Worm (Caenorhabditis elegans) whole organism, L3 larva: ENCODE results near the gene R53.8.
A peak's percentile ranks its signal among the peaks of the same experiment; 100 is the strongest.

Experiments
- aly-2 ChIP-seq: fragments of 150-350 bp; optimal IDR thresholded peaks from 2 replicates; lab custom pipeline; 2014; ENCODE audit warnings: missing biosample characterization, missing genetic modification characterization
- ama-1 ChIP-seq: fragments of 150-350 bp; optimal IDR thresholded peaks from 2 replicates; lab custom pipeline; 2018
- ceh-28 ChIP-seq: fragments of 150-350 bp; optimal IDR thresholded peaks from 2 replicates; lab custom pipeline; 2014; ENCODE audit warnings: missing biosample characterization, missing genetic modification reagents, missing genetic modification characterization
- ceh-82 ChIP-seq: fragments of 150-350 bp; optimal IDR thresholded peaks from 2 replicates; lab custom pipeline; 2014; ENCODE audit warnings: missing biosample characterization, missing genetic modification characterization
- ceh-9 ChIP-seq: sonication (generic microtip); optimal IDR thresholded peaks from 2 replicates; lab custom pipeline; 2018; ENCODE audit warnings: missing biosample characterization, missing genetic modification characterization
- daf-12 ChIP-seq: fragments of 150-350 bp; optimal IDR thresholded peaks from 2 replicates; lab custom pipeline; 2014; ENCODE audit warnings: missing biosample characterization, missing genetic modification reagents, missing genetic modification characterization
- egl-27 ChIP-seq: sonication (generic microtip); optimal IDR thresholded peaks from 4 replicates; lab custom pipeline; 2017; ENCODE audit warnings: missing biosample characterization, missing genetic modification reagents, missing genetic modification characterization
- egl-5 ChIP-seq: fragments of 150-350 bp; optimal IDR thresholded peaks from 2 replicates; lab custom pipeline; 2017; ENCODE audit warnings: missing biosample characterization, missing genetic modification reagents, missing genetic modification characterization, inconsistent platforms
- elt-1 ChIP-seq: fragments of 150-350 bp; optimal IDR thresholded peaks from 2 replicates; lab custom pipeline; 2014; ENCODE audit warnings: missing biosample characterization, missing genetic modification characterization
- elt-2 ChIP-seq: sonication (generic microtip); optimal IDR thresholded peaks from 2 replicates; lab custom pipeline; 2016; ENCODE audit warnings: missing genetic modification reagents, mild to moderate bottlenecking, missing genetic modification characterization, missing compliant biosample characterization
- elt-3 ChIP-seq, 3 experiments: fragments of 150-350 bp in 1 of 3; sonication (generic microtip) in 2 of 3; optimal IDR thresholded peaks; 2 replicates in 2 of 3; 4 replicates in 1 of 3; lab custom pipeline; 2014 to 2017; ENCODE audit warnings: missing biosample characterization in 3 of 3, missing genetic modification characterization in 3 of 3
- fkh-10 ChIP-seq: sonication (generic microtip); optimal IDR thresholded peaks from 2 replicates; lab custom pipeline; 2017; ENCODE audit warnings: missing biosample characterization, missing genetic modification reagents, missing genetic modification characterization
- fkh-2 ChIP-seq: fragments of 150-350 bp; optimal IDR thresholded peaks from 2 replicates; lab custom pipeline; 2014; ENCODE audit warnings: missing biosample characterization, missing genetic modification reagents, missing genetic modification characterization
- fos-1 ChIP-seq: fragments of 150-350 bp; optimal IDR thresholded peaks from 2 replicates; lab custom pipeline; 2014; ENCODE audit warnings: missing biosample characterization, missing genetic modification characterization
- hmg-11 ChIP-seq: sonication (generic microtip); optimal IDR thresholded peaks from 2 replicates; lab custom pipeline; 2016; ENCODE audit warnings: missing genetic modification characterization, missing compliant biosample characterization
- jun-1 ChIP-seq: fragments of 150-350 bp; optimal IDR thresholded peaks from 2 replicates; lab custom pipeline; 2014; ENCODE audit warnings: missing biosample characterization, missing genetic modification reagents, missing genetic modification characterization
- lsy-12 ChIP-seq: sonication (generic microtip); optimal IDR thresholded peaks from 2 replicates; lab custom pipeline; 2016; ENCODE audit warnings: mild to moderate bottlenecking, missing genetic modification characterization, missing compliant biosample characterization
- mml-1 ChIP-seq: fragments of 150-350 bp; sonication (generic microtip); optimal IDR thresholded peaks from 3 replicates; lab custom pipeline; 2014; ENCODE audit warnings: missing biosample characterization, missing genetic modification characterization
- nfya-1 ChIP-seq: sonication (generic microtip); optimal IDR thresholded peaks from 2 replicates; lab custom pipeline; 2017; ENCODE audit warnings: missing genetic modification characterization, mild to moderate bottlenecking, missing compliant biosample characterization, antibody characterized with exemption, moderate library complexity; ENCODE audit not compliant: insufficient read depth
- nhr-11 ChIP-seq: fragments of 150-350 bp; optimal IDR thresholded peaks from 2 replicates; lab custom pipeline; 2014; ENCODE audit warnings: missing biosample characterization, missing genetic modification characterization
- nhr-12 ChIP-seq: fragments of 150-350 bp; optimal IDR thresholded peaks from 2 replicates; lab custom pipeline; 2014; ENCODE audit warnings: missing biosample characterization, missing genetic modification characterization
- nhr-23 ChIP-seq: fragments of 150-350 bp; optimal IDR thresholded peaks from 2 replicates; lab custom pipeline; 2014; ENCODE audit warnings: missing biosample characterization, missing genetic modification reagents, missing genetic modification characterization
- nhr-76 ChIP-seq: fragments of 150-350 bp; sonication (generic microtip); optimal IDR thresholded peaks from 5 replicates; lab custom pipeline; 2014; ENCODE audit warnings: missing biosample characterization, missing genetic modification characterization
- pha-4 ChIP-seq: fragments of 150-350 bp; optimal IDR thresholded peaks from 2 replicates; lab custom pipeline; 2014; ENCODE audit warnings: missing biosample characterization, missing genetic modification reagents, missing genetic modification characterization
- pqm-1 ChIP-seq: fragments of 150-350 bp; optimal IDR thresholded peaks from 2 replicates; lab custom pipeline; 2017; ENCODE audit warnings: missing biosample characterization, missing genetic modification characterization, inconsistent platforms
- skn-1 ChIP-seq: fragments of 150-350 bp; optimal IDR thresholded peaks from 2 replicates; lab custom pipeline; 2014; ENCODE audit warnings: missing biosample characterization, missing genetic modification characterization
- tbx-2 ChIP-seq: sonication (generic microtip); optimal IDR thresholded peaks from 2 replicates; lab custom pipeline; 2016; ENCODE audit warnings: mild to moderate bottlenecking, missing genetic modification characterization, missing compliant biosample characterization
- unc-39 ChIP-seq: sonication (generic microtip); optimal IDR thresholded peaks from 4 replicates; lab custom pipeline; 2017; ENCODE audit warnings: missing biosample characterization, missing genetic modification characterization

R53.8 gene

DNA sequence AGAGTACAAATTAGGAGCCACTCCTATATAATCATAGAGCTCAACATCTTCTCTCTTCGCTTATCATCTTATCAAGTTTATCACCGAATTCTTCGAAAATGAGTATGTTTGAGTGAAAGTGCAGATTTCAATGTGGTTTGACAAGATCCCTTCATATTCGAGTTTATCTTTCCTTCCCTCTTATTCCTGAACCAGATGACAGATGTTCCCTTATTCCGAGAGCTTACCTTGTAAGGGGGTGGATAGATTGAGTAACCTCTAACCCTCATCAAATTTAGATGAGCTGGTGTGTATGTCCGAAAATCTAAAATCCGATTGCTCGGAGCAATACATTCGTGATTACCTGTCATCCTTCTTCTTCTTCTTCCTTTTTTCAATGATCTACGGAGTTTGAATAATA, 27.8 kb upstream of the R53.8 start:
- TF ChIP-seq lsy-12: no peak
- no peak for TF ChIP-seq elt-3 (tag; optimal IDR thresholded peaks at IDR 0.05; lab: Kevin White, UChicago)
- TF ChIP-seq, all 47 proteins: peak for 0

DNA sequence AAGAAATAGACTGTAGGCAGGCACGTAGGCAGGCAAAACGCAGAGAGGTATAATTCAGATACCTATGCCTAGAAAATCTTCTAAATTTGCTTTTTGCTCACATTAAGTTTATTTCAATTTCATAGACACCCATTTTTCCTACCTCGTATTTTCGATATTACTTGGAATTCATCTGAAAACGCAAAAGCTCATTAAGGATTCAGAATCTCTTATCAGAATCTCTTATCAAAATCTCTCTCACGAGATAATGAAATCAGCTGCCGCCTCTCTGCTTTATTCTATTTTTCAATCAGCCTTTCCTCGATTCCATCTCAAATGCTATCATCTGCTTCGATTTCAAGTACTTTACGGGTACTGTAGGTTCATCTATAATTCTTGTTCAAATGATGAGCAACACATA, 24.7 kb upstream of the R53.8 start:
- TF ChIP-seq fkh-10 (GFP tag; lab: Kevin White, UChicago): no peak
- TF ChIP-seq unc-39: no peak
- no peak for TF ChIP-seq lsy-12
- TF ChIP-seq fos-1: no peak
- TF ChIP-seq mml-1 (tag; lab: Kevin White, UChicago): no peak
- TF ChIP-seq pha-4 (tag; lab: Kevin White, UChicago): no peak
- no peak for TF ChIP-seq nhr-23 (tag; lab: Kevin White, UChicago)
- no peak for TF ChIP-seq egl-5 (tag; lab: Kevin White, UChicago)
- no peak for TF ChIP-seq tbx-2 (tag; lab: Kevin White, UChicago)

DNA sequence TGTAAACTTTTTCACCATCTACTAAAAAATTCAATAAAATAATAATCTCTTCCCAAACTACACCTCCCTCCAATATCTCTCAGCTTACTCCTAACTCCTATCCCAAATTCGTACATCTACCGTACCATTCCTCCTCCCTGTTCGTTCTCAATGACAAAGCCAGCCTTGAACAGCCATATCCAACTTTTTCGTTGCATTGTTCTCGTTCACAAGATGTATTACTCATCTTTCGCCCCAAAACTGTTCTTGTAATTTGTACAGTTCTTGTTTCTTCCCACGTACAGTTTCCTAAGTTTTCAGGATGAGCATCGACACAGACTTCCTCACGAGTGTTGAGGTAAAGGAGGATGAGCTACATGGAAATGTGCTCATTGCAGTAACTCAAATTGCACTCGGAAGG, 21.6 kb upstream of the R53.8 start, which contains the start of gene egl-43:
Gene egl-43, plus strand, starts transcription at position 301 of the 400 bp plus-strand sequence.
- TF ChIP-seq egl-27 (no peak), mml-1 (tag; lab: Kevin White, UChicago) (no peak), unc-39 (no peak), aly-2 (tag; lab: Kevin White, UChicago) (no peak), elt-2 (tag; lab: Kevin White, UChicago) (no peak), jun-1 (tag; lab: Kevin White, UChicago) (no peak), elt-1 (tag; lab: Kevin White, UChicago) (no peak), ceh-9 (tag; lab: Kevin White, UChicago) (no peak), nhr-76 (tag; lab: Kevin White, UChicago) (no peak), daf-12 (tag; lab: Kevin White, UChicago) (no peak), hmg-11 (tag; lab: Kevin White, UChicago) (no peak), tbx-2 (tag; lab: Kevin White, UChicago) (no peak), pqm-1 (no peak), nhr-12 (tag; lab: Kevin White, UChicago) (no peak)

DNA sequence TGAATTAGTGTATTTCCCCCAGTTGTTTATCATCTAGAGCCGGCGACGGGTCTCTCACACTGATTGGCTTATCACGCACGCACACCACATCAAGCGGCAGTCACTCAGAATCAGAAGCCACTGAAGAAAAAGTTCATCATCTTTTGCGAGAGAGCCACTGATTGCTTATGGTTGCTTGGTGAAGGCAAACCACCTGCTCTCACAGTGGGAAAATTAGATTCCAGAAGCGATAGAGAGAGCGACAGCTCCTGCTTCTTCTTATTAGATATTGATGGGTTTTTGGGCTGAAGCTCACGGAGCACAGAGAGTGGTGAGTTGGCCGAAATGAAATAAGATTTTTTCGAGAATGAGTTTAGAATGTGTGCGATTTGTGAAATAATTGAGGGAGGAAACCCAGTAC, 20.4 kb upstream of the R53.8 start:
- TF ChIP-seq ceh-9 (tag; lab: Kevin White, UChicago) (no peak), nhr-11 (tag; lab: Kevin White, UChicago) (peak; percentile 48)

DNA sequence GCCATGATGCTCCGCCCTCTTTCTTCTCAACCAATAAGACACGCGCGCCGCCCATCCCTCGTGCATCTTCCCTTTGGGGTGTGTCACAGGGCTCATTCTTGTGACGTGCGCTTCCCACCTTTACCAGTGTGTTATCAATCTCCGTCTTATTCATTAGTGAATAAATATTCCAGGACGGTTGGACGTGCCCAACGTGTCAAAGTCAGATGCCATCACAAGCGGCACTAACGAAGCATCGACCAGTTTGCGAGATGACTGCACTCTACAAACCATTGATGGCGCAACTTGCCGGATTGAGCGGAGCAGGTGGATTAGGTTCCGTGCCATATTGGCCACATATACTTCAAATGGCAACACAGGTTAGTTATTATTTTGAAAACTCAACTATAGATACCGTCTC, 16.4 kb upstream of the R53.8 start:
- TF ChIP-seq egl-27 (no peak), fkh-10 (GFP tag; lab: Kevin White, UChicago) (no peak), nfya-1 (peak; percentile 38), skn-1 (tag; lab: Kevin White, UChicago) (no peak), ama-1 (lab: Kevin White, UChicago) (no peak)

DNA sequence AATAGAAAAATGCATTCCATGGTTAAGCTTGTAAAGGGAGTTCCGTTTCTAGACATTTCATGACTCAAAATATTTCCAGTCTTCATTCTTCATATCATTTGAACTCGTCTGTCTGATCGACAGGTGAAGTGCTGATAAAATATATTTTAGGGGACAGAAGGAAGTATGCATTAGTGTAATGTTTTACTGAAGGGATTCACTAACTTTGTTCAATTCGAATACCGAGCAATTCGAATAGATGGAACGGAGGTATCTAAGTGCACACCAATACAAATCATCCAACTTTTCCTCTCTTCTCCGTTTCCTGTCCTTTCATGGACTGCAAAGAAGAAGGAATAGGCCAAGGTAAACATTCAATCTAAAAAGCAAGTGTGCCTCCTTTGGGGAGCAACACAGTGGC, 12.7 kb upstream of the R53.8 start:
- TF ChIP-seq fkh-2 (tag; lab: Kevin White, UChicago) (no peak), elt-2 (tag; lab: Kevin White, UChicago) (peak; percentile 31)

DNA sequence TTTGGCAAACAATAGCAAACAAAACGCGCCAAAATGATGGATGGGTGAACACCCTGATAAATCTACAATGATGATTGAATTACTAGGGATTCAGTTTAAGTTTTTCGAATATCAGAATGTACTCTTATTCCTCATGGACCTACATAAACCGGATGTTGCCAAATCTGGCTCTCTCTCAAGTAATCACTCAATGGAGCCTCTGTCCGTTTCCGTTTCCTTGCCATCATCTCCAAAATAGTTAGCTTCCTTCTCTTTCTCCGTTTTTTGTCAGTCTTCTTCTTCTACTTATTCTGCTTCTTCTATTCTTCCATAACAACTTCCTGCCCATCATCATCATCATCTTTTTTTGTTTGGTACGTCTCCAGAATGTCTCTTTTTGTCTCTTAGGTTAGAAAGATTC, 11.2 kb upstream of the R53.8 start:
- peak; percentile 56 for TF ChIP-seq pqm-1
- TF ChIP-seq nfya-1: no peak
- TF ChIP-seq ceh-82 (tag; lab: Kevin White, UChicago): no peak
- peak; percentile 86 for TF ChIP-seq tbx-2 (tag; lab: Kevin White, UChicago)
- no peak for TF ChIP-seq nhr-11 (tag; lab: Kevin White, UChicago)

DNA sequence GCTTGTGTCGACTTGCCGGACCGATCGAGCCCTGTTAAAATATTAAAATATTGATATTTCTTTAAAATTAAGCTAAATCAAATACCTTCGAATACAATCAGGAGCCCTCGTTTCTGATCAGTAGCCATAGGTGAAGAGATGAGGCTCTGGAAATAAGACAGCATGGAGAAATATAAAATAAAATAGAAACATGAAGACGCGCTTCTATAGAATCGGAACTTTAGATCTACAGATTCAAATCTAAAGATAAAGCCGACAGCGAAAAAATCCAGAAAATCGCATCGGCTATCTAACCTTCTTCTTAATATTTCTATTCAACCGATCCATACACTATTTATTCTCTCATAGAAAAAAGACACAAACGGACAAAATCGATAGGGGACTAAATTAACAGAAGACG, 9.6 kb upstream of the R53.8 start, which contains the start of gene dtmk-1:
Gene dtmk-1, minus strand, starts transcription at position 146 of the 400 bp plus-strand sequence.
- no peak for TF ChIP-seq fos-1
- TF ChIP-seq elt-1 (tag; lab: Kevin White, UChicago): peak; percentile 62
- peak; percentile 25 for TF ChIP-seq nhr-23 (tag; lab: Kevin White, UChicago)
- TF ChIP-seq ceh-28 (tag; lab: Kevin White, UChicago): no peak
- no peak for TF ChIP-seq pha-4 (tag; lab: Kevin White, UChicago)
- no peak for TF ChIP-seq egl-27
